Fruit fly (Drosophila melanogaster) whole organism, embryonic: ENCODE results near the gene Hn.

Experiments
- CG32772 ChIP-seq: fragments of 200-800 bp; sonication (Bioruptor generic); IDR thresholded peaks from 2 replicates; pipeline ENCODE4 v1.3.6; 2022; ENCODE audit warnings: missing biosample characterization, missing genetic modification characterization
- ro ChIP-seq: fragments of 200-800 bp; sonication (Bioruptor generic); IDR thresholded peaks from 2 replicates; pipeline ENCODE4 v1.3.6; 2022; ENCODE audit warnings: missing biosample characterization, missing genetic modification characterization
- sim ChIP-seq: fragments of 200-800 bp; sonication (Bioruptor generic); IDR thresholded peaks from 2 replicates; pipeline ENCODE4 v1.3.6; 2022; ENCODE audit warnings: missing biosample characterization, missing genetic modification characterization

- TF ChIP-seq CG32772 = no peak
- TF ChIP-seq ro = no peak
- no peak for TF ChIP-seq sim
These were observed 47.5 kb downstream of the Hn start for dm6 chr3L:7807552-7808402.
